Worm (Caenorhabditis elegans): Measurements from ENCODE around the gene gst-13.

The gst-13 gene

DNA sequence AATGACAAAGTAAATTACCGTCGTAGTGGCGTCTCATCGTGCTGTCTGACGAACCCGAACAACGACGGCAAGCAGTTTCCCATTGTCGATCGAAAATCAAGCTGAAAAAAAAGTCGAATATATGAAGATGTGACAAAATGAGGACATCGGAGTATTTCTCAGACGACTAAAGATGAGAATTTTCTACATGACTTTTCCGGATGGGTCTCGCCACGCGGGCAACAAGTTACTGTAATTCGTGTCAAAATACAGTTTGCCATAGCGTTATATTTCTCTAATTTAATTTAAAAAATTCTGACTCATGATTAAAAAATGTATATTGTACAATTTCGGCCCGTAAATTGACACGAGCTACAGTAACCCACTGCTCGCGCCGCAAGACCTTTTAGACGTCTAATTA is 41.7 kb downstream of the gst-13 start, which contains the start of gene C01G6.4:
Gene C01G6.4, minus strand, starts transcription at position 101 of the 400 bp plus-strand sequence.
- TF ChIP-seq efl-1 (GFP tag; optimal IDR thresholded peaks at IDR 0.05) (no peak), rpc-1 (optimal IDR thresholded peaks at IDR 0.05) (no peak), rpc-1 (tag; optimal IDR thresholded peaks at IDR 0.05) (no peak), ztf-18 (tag; optimal IDR thresholded peaks at IDR 0.05) (no peak), F37B4.10 (GFP tag; IDR thresholded peaks at IDR 0.05) (no peak), xnd-1 (tag; optimal IDR thresholded peaks at IDR 0.05) (no peak), tbp1 (GFP tag; optimal IDR thresholded peaks at IDR 0.05) (no peak), madf-3 (GFP tag; IDR thresholded peaks at IDR 0.05) (no peak), lag-1 (GFP tag; IDR thresholded peaks at IDR 0.05) (no peak), die-1 (tag; optimal IDR thresholded peaks at IDR 0.05) (no peak), gei-17 (GFP tag; optimal IDR thresholded peaks at IDR 0.05) (no peak), ekl-4 (GFP tag; IDR thresholded peaks at IDR 0.05) (no peak), F49E8.2 (tag; optimal IDR thresholded peaks at IDR 0.05; ENCODE audit: insufficient read depth) (no peak), hlh-12 (tag; optimal IDR thresholded peaks at IDR 0.05) (no peak), hrde-1 (tag; optimal IDR thresholded peaks at IDR 0.05; ENCODE audit: borderline replicate concordance) (no peak), Y67H2A.10 (GFP tag; conservative IDR thresholded peaks at IDR 0.05) (no peak), Y56A3A.18 (GFP tag; IDR thresholded peaks at IDR 0.05) (no peak), pbrm-1 (GFP tag; IDR thresholded peaks at IDR 0.05) (no peak), attf-6 (GFP tag; IDR thresholded peaks at IDR 0.05) (no peak), hlh-26 (GFP tag; conservative IDR thresholded peaks at IDR 0.05) (no peak), ama-1 (optimal IDR thresholded peaks at IDR 0.05) (no peak), ama-1 (GFP tag; optimal IDR thresholded peaks at IDR 0.05) (no peak)

DNA sequence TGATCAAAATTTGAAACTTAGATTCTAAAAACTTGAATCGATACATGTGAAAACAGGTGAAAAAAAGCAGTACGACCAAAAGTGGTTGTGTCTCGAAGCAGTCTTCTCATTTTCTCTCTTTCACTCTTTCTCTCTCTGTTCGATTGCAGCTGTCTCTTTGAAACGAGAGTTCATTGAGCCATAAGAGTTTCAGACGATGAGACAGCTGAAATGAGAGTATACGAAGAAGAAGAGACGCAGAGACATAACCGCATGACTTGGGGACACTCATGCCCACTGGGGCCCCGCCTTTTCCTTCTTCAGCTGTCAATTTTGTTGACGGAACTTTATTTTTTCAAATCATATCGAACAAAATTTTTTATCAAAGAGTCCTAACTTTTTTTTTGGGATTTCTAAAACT is 42.7 kb downstream of the gst-13 start:
- TF ChIP-seq F55B11.4 (tag; optimal IDR thresholded peaks at IDR 0.05; ENCODE audit: borderline replicate concordance, insufficient read depth): no peak
- TF ChIP-seq F39B2.1 (GFP tag; IDR thresholded peaks at IDR 0.05): no peak
- peak; percentile 74 for TF ChIP-seq ZK185.1 (tag; optimal IDR thresholded peaks at IDR 0.05; ENCODE audit: poor library complexity, severe bottlenecking)
- TF ChIP-seq snpc-3.4 (tag; optimal IDR thresholded peaks at IDR 0.05): no peak
- no peak for TF ChIP-seq unc-130 (GFP tag; optimal IDR thresholded peaks at IDR 0.05)
- peak; percentile 37 for TF ChIP-seq pha-4 (tag; optimal IDR thresholded peaks at IDR 0.05)
- TF ChIP-seq ceh-91 (GFP tag; IDR thresholded peaks at IDR 0.05): no peak
- no peak for TF ChIP-seq ceh-79 (tag; optimal IDR thresholded peaks at IDR 0.05)
- peak; percentile 16 for TF ChIP-seq ztf-18 (tag; optimal IDR thresholded peaks at IDR 0.05)
- no peak for TF ChIP-seq attf-6 (GFP tag; IDR thresholded peaks at IDR 0.05)
- no peak for TF ChIP-seq sptf-2 (GFP tag; optimal IDR thresholded peaks at IDR 0.05)
- TF ChIP-seq ztf-28 (GFP tag; IDR thresholded peaks at IDR 0.05): no peak
- no peak; the same call in 1 of the 2 replicates for TF ChIP-seq egl-44 (GFP tag; IDR thresholded peaks at IDR 0.05)
- no peak for TF ChIP-seq repo-1 (tag; optimal IDR thresholded peaks at IDR 0.05)
- no peak for TF ChIP-seq efl-1 (GFP tag; optimal IDR thresholded peaks at IDR 0.05)
- no peak for TF ChIP-seq hsf-1 (GFP tag; IDR thresholded peaks at IDR 0.05)
- no peak for TF ChIP-seq lag-1 (GFP tag; IDR thresholded peaks at IDR 0.05)
- no peak for TF ChIP-seq madf-8 (GFP tag; conservative IDR thresholded peaks at IDR 0.05)
- no peak for TF ChIP-seq rpc-1 (optimal IDR thresholded peaks at IDR 0.05)
- TF ChIP-seq rpc-1 (tag; optimal IDR thresholded peaks at IDR 0.05): no peak
- no peak for TF ChIP-seq ztf-6 (GFP tag; IDR thresholded peaks at IDR 0.05)
- TF ChIP-seq ekl-4 (GFP tag; IDR thresholded peaks at IDR 0.05): peak; percentile 72
- peak; percentile 72 for TF ChIP-seq dox-1 (GFP tag; IDR thresholded peaks at IDR 0.05)
- TF ChIP-seq zim-3 (tag; optimal IDR thresholded peaks at IDR 0.05): no peak
- no peak for TF ChIP-seq ets-4 (GFP tag; optimal IDR thresholded peaks at IDR 0.05)
- no peak for TF ChIP-seq lsl-1 (GFP tag; optimal IDR thresholded peaks at IDR 0.05)
- TF ChIP-seq T26A5.8 (tag; optimal IDR thresholded peaks at IDR 0.05): no peak
- TF ChIP-seq madf-10 (tag; optimal IDR thresholded peaks at IDR 0.05): peak; percentile 49
- TF ChIP-seq F49E8.2 (tag; optimal IDR thresholded peaks at IDR 0.05; ENCODE audit: insufficient read depth): no peak
- TF ChIP-seq him-1 (tag; optimal IDR thresholded peaks at IDR 0.05): no peak
- TF ChIP-seq snpc-1.1 (tag; optimal IDR thresholded peaks at IDR 0.05; ENCODE audit: insufficient read depth): no peak
- TF ChIP-seq mel-28 (tag; optimal IDR thresholded peaks at IDR 0.05; ENCODE audit: borderline replicate concordance): no peak
- TF ChIP-seq ceh-58 (GFP tag; IDR thresholded peaks at IDR 0.05): no peak
- TF ChIP-seq hrde-1 (tag; optimal IDR thresholded peaks at IDR 0.05; ENCODE audit: borderline replicate concordance): no peak
- peak; percentile 20 for TF ChIP-seq ztf-22 (GFP tag; optimal IDR thresholded peaks at IDR 0.05)

All from whole organism, young adult.